Worm (Caenorhabditis elegans) whole organism, young adult: ENCODE results near the gene srg-60.

ENCODE experiments used
- B0336.3 ChIP-seq: fragments of 200-800 bp; sonication (Bioruptor generic); IDR thresholded peaks from 2 replicates; pipeline ENCODE4 v1.3.6; 2022; ENCODE audit warnings: missing genetic modification characterization, missing compliant biosample characterization
- D2030.7 ChIP-seq: fragments of 200-800 bp; sonication (Bioruptor generic); IDR thresholded peaks from 2 replicates; pipeline ENCODE4 v1.3.6; 2022; ENCODE audit warnings: missing genetic modification reagents, missing genetic modification characterization, missing compliant biosample characterization
- F23B12.7 ChIP-seq: sonication (generic microtip); optimal IDR thresholded peaks from 2 replicates; lab custom pipeline; 2017; ENCODE audit warnings: missing genetic modification characterization, mild to moderate bottlenecking, missing compliant biosample characterization, antibody characterized with exemption, moderate library complexity; ENCODE audit not compliant: insufficient read depth
- F33H1.4 ChIP-seq: fragments of 200-800 bp; sonication (Bioruptor generic); IDR thresholded peaks from 2 replicates; pipeline ENCODE4 v1.3.6; 2022; ENCODE audit warnings: missing genetic modification reagents, missing genetic modification characterization, missing compliant biosample characterization
- K11D2.4 ChIP-seq: fragments of 200-800 bp; sonication (Bioruptor generic); IDR thresholded peaks from 2 replicates; pipeline ENCODE4 v1.3.6; 2022; ENCODE audit warnings: missing genetic modification reagents, missing genetic modification characterization, missing compliant biosample characterization
- K12H6.12 ChIP-seq: fragments of 200-800 bp; sonication (Bioruptor generic); optimal IDR thresholded peaks from 2 replicates; lab custom pipeline; 2018; ENCODE audit warnings: mild to moderate bottlenecking, missing genetic modification characterization, missing compliant biosample characterization
- Y95B8A.8 ChIP-seq: fragments of 200-800 bp; sonication (Bioruptor generic); IDR thresholded peaks from 2 replicates; pipeline ENCODE4 v1.3.6; 2022; ENCODE audit warnings: missing genetic modification reagents, missing genetic modification characterization, missing compliant biosample characterization
- aptf-2 ChIP-seq: fragments of 200-800 bp; sonication (Bioruptor generic); conservative IDR thresholded peaks from 2 replicates; pipeline ENCODE4 v1.3.6; 2022; ENCODE audit warnings: missing genetic modification reagents, missing genetic modification characterization, missing compliant biosample characterization
- athp-1 ChIP-seq: sonication (generic microtip); optimal IDR thresholded peaks from 2 replicates; lab custom pipeline; 2017; ENCODE audit warnings: mild to moderate bottlenecking, missing genetic modification characterization, missing compliant biosample characterization
- cebp-1 ChIP-seq, 2 experiments: fragments of 200-800 bp in 1 of 2; sonication (Bioruptor generic) in 1 of 2; sonication (generic microtip) in 1 of 2; IDR thresholded peaks in 1 of 2; optimal IDR thresholded peaks in 1 of 2; 2 replicates each; pipeline versions ENCODE4 v1.3.6 to Lab custom; 2017 to 2022; ENCODE audit warnings: missing compliant biosample characterization in 2 of 2, missing genetic modification characterization in 2 of 2, mild to moderate bottlenecking in 1 of 2, missing genetic modification reagents in 1 of 2, moderate library complexity in 1 of 2
- ceh-100 ChIP-seq: fragments of 200-800 bp; sonication (Bioruptor generic); IDR thresholded peaks from 2 replicates; pipeline ENCODE4 v1.3.6; 2022; ENCODE audit warnings: missing genetic modification reagents, missing genetic modification characterization, missing compliant biosample characterization
- ceh-27 ChIP-seq: fragments of 200-800 bp; sonication (Bioruptor generic); optimal IDR thresholded peaks from 2 replicates; lab custom pipeline; 2018; ENCODE audit warnings: mild to moderate bottlenecking, missing genetic modification characterization, moderate library complexity, missing compliant biosample characterization
- ceh-58 ChIP-seq: fragments of 200-800 bp; sonication (Bioruptor generic); IDR thresholded peaks from 2 replicates; pipeline ENCODE4 v1.3.6; 2022; ENCODE audit warnings: missing genetic modification characterization, missing compliant biosample characterization
- ceh-91 ChIP-seq: fragments of 200-800 bp; sonication (Bioruptor generic); IDR thresholded peaks from 2 replicates; pipeline ENCODE4 v1.3.6; 2022; ENCODE audit warnings: missing genetic modification reagents, missing genetic modification characterization, missing compliant biosample characterization
- dpl-1 ChIP-seq: fragments of 150-350 bp; optimal IDR thresholded peaks from 2 replicates; lab custom pipeline; 2014; ENCODE audit warnings: missing biosample characterization, missing genetic modification reagents, missing genetic modification characterization
- egl-18 ChIP-seq: fragments of 200-800 bp; sonication (Bioruptor generic); IDR thresholded peaks from 2 replicates; pipeline ENCODE4 v1.3.6; 2022; ENCODE audit warnings: missing genetic modification reagents, missing genetic modification characterization, missing compliant biosample characterization
- egl-44 ChIP-seq: fragments of 200-800 bp; sonication (Bioruptor generic); IDR thresholded peaks from 2 replicates; pipeline ENCODE4 v1.3.6; 2022; ENCODE audit warnings: missing genetic modification reagents, missing genetic modification characterization, missing compliant biosample characterization
- egrh-3 ChIP-seq: fragments of 200-800 bp; sonication (Bioruptor generic); IDR thresholded peaks from 2 replicates; pipeline ENCODE4 v1.3.6; 2022; ENCODE audit warnings: missing genetic modification reagents, missing genetic modification characterization, missing compliant biosample characterization
- hmg-1.2 ChIP-seq: fragments of 200-800 bp; sonication (Bioruptor generic); IDR thresholded peaks from 2 replicates; pipeline ENCODE4 v1.3.6; 2022; ENCODE audit warnings: missing genetic modification reagents, missing genetic modification characterization, missing compliant biosample characterization
- lag-1 ChIP-seq: fragments of 200-800 bp; sonication (Bioruptor generic); IDR thresholded peaks from 2 replicates; pipeline ENCODE4 v1.3.6; 2022; ENCODE audit warnings: missing genetic modification reagents, missing genetic modification characterization, missing compliant biosample characterization
- lin-26 ChIP-seq: fragments of 200-800 bp; sonication (Bioruptor generic); IDR thresholded peaks from 2 replicates; pipeline ENCODE4 v1.3.6; 2022; ENCODE audit warnings: missing genetic modification reagents, missing genetic modification characterization, missing compliant biosample characterization
- lin-40 ChIP-seq: sonication (generic microtip); optimal IDR thresholded peaks from 2 replicates; lab custom pipeline; 2016; ENCODE audit warnings: missing genetic modification characterization, mild to moderate bottlenecking, missing compliant biosample characterization, missing genotype, missing genetic modification reagents
- lsy-27 ChIP-seq: sonication (generic microtip); optimal IDR thresholded peaks from 2 replicates; lab custom pipeline; 2017; ENCODE audit warnings: missing genetic modification characterization, mild to moderate bottlenecking, missing compliant biosample characterization, antibody characterized with exemption, missing genotype, borderline replicate concordance; ENCODE audit not compliant: insufficient read depth
- madf-10 ChIP-seq: sonication (generic microtip); optimal IDR thresholded peaks from 2 replicates; lab custom pipeline; 2016; ENCODE audit warnings: mild to moderate bottlenecking, missing genetic modification characterization, missing compliant biosample characterization
- madf-6 ChIP-seq: fragments of 200-800 bp; sonication (Bioruptor generic); IDR thresholded peaks from 2 replicates; pipeline ENCODE4 v1.3.6; 2022; ENCODE audit warnings: missing genetic modification reagents, missing genetic modification characterization, missing compliant biosample characterization
- madf-8 ChIP-seq: fragments of 200-800 bp; sonication (Bioruptor generic); conservative IDR thresholded peaks from 2 replicates; pipeline ENCODE4 v1.3.6; 2022; ENCODE audit warnings: missing genetic modification reagents, missing genetic modification characterization, missing compliant biosample characterization
- mcd-1 ChIP-seq: fragments of 200-800 bp; sonication (Bioruptor generic); IDR thresholded peaks from 2 replicates; pipeline ENCODE4 v1.3.6; 2022; ENCODE audit warnings: missing genetic modification reagents, missing genetic modification characterization, missing compliant biosample characterization
- mel-28 ChIP-seq: sonication (generic microtip); optimal IDR thresholded peaks from 2 replicates; lab custom pipeline; 2016; ENCODE audit warnings: borderline replicate concordance, mild to moderate bottlenecking, missing genetic modification characterization, missing compliant biosample characterization
- nfya-2 ChIP-seq: fragments of 200-800 bp; sonication (Bioruptor generic); IDR thresholded peaks from 2 replicates; pipeline ENCODE4 v1.3.6; 2022; ENCODE audit warnings: missing genetic modification reagents, missing genetic modification characterization, missing compliant biosample characterization
- nfyb-1 ChIP-seq: fragments of 200-800 bp; sonication (Bioruptor generic); IDR thresholded peaks from 2 replicates; pipeline ENCODE4 v1.3.6; 2022; ENCODE audit warnings: missing genetic modification reagents, missing genetic modification characterization, missing compliant biosample characterization
- nhr-80 ChIP-seq: sonication (generic microtip); optimal IDR thresholded peaks from 2 replicates; lab custom pipeline; 2016; ENCODE audit warnings: missing genetic modification characterization, missing compliant biosample characterization
- pbrm-1 ChIP-seq: fragments of 200-800 bp; sonication (Bioruptor generic); IDR thresholded peaks from 2 replicates; pipeline ENCODE4 v1.3.6; 2022; ENCODE audit warnings: missing genetic modification reagents, missing genetic modification characterization, missing compliant biosample characterization
- pha-4 ChIP-seq: fragments of 150-350 bp; sonication (generic microtip); optimal IDR thresholded peaks from 2 replicates; lab custom pipeline; 2014; ENCODE audit warnings: missing biosample characterization, missing genetic modification reagents, missing genetic modification characterization
- rcor-1 ChIP-seq: fragments of 200-800 bp; sonication (Bioruptor generic); IDR thresholded peaks from 2 replicates; pipeline ENCODE4 v1.3.6; 2022; ENCODE audit warnings: missing genetic modification reagents, missing genetic modification characterization, missing compliant biosample characterization
- snpc-4 ChIP-seq, 5 experiments: fragments of 150-350 bp in 1 of 5; sonication (generic microtip) in 4 of 5; optimal IDR thresholded peaks; 2 replicates each; lab custom pipeline; 2014 to 2018; ENCODE audit warnings: missing genetic modification characterization in 5 of 5, missing biosample characterization in 3 of 5, antibody characterized with exemption in 2 of 5, mild to moderate bottlenecking in 2 of 5, missing compliant biosample characterization in 2 of 5, missing genotype in 2 of 5, moderate library complexity in 2 of 5, missing genetic modification reagents in 1 of 5
- sptf-2 ChIP-seq: fragments of 200-800 bp; sonication (Bioruptor generic); optimal IDR thresholded peaks from 2 replicates; lab custom pipeline; 2018; ENCODE audit warnings: mild to moderate bottlenecking, missing genetic modification characterization, missing compliant biosample characterization
- tbp1 ChIP-seq: fragments of 200-800 bp; sonication (Bioruptor generic); optimal IDR thresholded peaks from 2 replicates; lab custom pipeline; 2018; ENCODE audit warnings: mild to moderate bottlenecking, missing genetic modification characterization, missing compliant biosample characterization
- unc-130 ChIP-seq: sonication (generic microtip); optimal IDR thresholded peaks from 2 replicates; lab custom pipeline; 2016; ENCODE audit warnings: missing genetic modification reagents, missing genetic modification characterization, missing compliant biosample characterization
- unc-62 ChIP-seq: fragments of 150-350 bp; optimal IDR thresholded peaks from 2 replicates; lab custom pipeline; 2014; ENCODE audit warnings: missing biosample characterization, missing genetic modification reagents, missing genetic modification characterization
- xnd-1 ChIP-seq: sonication (generic microtip); optimal IDR thresholded peaks from 2 replicates; lab custom pipeline; 2016; ENCODE audit warnings: missing genotype, missing genetic modification reagents, missing genetic modification characterization, missing compliant biosample characterization
- zfh-2 ChIP-seq: fragments of 200-800 bp; sonication (Bioruptor generic); conservative IDR thresholded peaks from 2 replicates; pipeline ENCODE4 v1.3.6; 2022; ENCODE audit warnings: missing genetic modification reagents, missing genetic modification characterization, missing compliant biosample characterization
- ztf-28 ChIP-seq: fragments of 200-800 bp; sonication (Bioruptor generic); IDR thresholded peaks from 2 replicates; pipeline ENCODE4 v1.3.6; 2022; ENCODE audit warnings: missing genetic modification reagents, missing genetic modification characterization, missing compliant biosample characterization
- ztf-6 ChIP-seq: fragments of 200-800 bp; sonication (Bioruptor generic); IDR thresholded peaks from 2 replicates; pipeline ENCODE4 v1.3.6; 2022; ENCODE audit warnings: missing genetic modification reagents, missing genetic modification characterization, missing compliant biosample characterization

Gene srg-60

DNA sequence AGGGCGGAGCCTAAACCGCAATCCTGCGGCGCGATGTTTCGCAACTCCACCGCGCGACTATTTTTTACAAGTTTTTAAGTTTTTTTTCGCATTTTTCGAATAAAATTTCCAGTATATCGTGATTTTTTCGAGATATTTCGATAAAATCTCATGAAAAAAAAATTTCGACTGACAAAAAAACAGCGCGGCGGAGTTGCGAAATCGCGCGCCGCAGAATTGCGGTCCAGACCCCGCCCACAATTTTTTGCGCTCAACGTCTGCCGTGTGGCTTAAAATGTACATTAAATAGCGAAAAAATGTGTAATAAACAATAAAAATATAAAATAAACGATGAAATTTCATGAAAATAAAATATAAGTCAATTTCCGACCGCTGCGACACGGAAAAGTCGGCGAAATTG is 24.8 kb downstream of the srg-60 start (continued):
- TF ChIP-seq ceh-91 (GFP tag; lab: Robert Waterston, UW) (no peak), K12H6.12 (tag; lab: Kevin White, UChicago) (no peak), snpc-4 (GFP tag; optimal IDR thresholded peaks at IDR 0.05; lab: Kevin White, UChicago) (peak; percentile 14), snpc-4 (tag; optimal IDR thresholded peaks at IDR 0.05; lab: Kevin White, UChicago) (no peak), sptf-2 (GFP tag; lab: Kevin White, UChicago) (no peak), egl-44 (GFP tag; lab: Robert Waterston, UW) (no peak), nfyb-1 (no peak), mcd-1 (GFP tag; lab: Robert Waterston, UW) (peak; percentile 46; the same call in 1 of the 2 replicates), mel-28 (no peak), aptf-2 (GFP tag; lab: Robert Waterston, UW) (no peak), K11D2.4 (GFP tag; lab: Robert Waterston, UW) (no peak), tbp1 (GFP tag; lab: Kevin White, UChicago) (no peak), ztf-28 (GFP tag; lab: Robert Waterston, UW) (no peak), madf-6 (GFP tag; lab: Robert Waterston, UW) (0 out of 2 replicates have a peak, but pooled peaks have one; percentile 16), lsy-27 (tag; lab: Kevin White, UChicago) (no peak), lag-1 (GFP tag; lab: Robert Waterston, UW) (no peak), ceh-58 (GFP tag; lab: Robert Waterston, UW) (no peak), egl-18 (GFP tag; lab: Robert Waterston, UW) (no peak), zfh-2 (GFP tag; lab: Robert Waterston, UW) (no peak), madf-10 (tag; lab: Kevin White, UChicago) (peak; percentile 3), unc-62 (no peak), madf-8 (GFP tag; lab: Robert Waterston, UW) (no peak), ztf-6 (GFP tag; lab: Robert Waterston, UW) (no peak), F23B12.7 (tag; lab: Kevin White, UChicago) (peak; percentile 31), xnd-1 (tag; lab: Kevin White, UChicago) (no peak)

ce11 chrV:2695935-2696334 is 26.5 kb downstream of the srg-60 start, which contains the start of gene Y45G12B.3:
Gene Y45G12B.3, minus strand, starts transcription at chrV:2696254.
- TF ChIP-seq madf-10 (tag; lab: Kevin White, UChicago) (no peak), ztf-28 (GFP tag; lab: Robert Waterston, UW) (no peak), zfh-2 (GFP tag; lab: Robert Waterston, UW) (peak; percentile 79), lin-26 (GFP tag; lab: Robert Waterston, UW) (no peak), egrh-3 (GFP tag; lab: Robert Waterston, UW) (peak; percentile 41; the same call in 1 of the 2 replicates)
- TF ChIP-seq, all 124 proteins: peak for 2

ce11 chrV:2694389-2694788 is 28.1 kb downstream of the srg-60 start, which contains the start of gene Y45G12B.2:
Gene Y45G12B.2, plus strand, starts transcription at chrV:2694771.
- TF ChIP-seq Y95B8A.8: peak; percentile 41; the same call in 1 of the 2 replicates
- TF ChIP-seq F33H1.4 (GFP tag; lab: Robert Waterston, UW): peak; percentile 37
- TF ChIP-seq ceh-27 (GFP tag; lab: Kevin White, UChicago): peak; percentile 3
- TF ChIP-seq ceh-100: no peak
- TF ChIP-seq madf-8 (GFP tag; lab: Robert Waterston, UW): no peak; the same call in 1 of the 2 replicates
- TF ChIP-seq hmg-1.2 (GFP tag; lab: Robert Waterston, UW): peak; percentile 46; the same call in 1 of the 2 replicates
- TF ChIP-seq lin-40: peak; percentile 37
- TF ChIP-seq lag-1 (GFP tag; lab: Robert Waterston, UW): no peak
- TF ChIP-seq rcor-1 (GFP tag; lab: Robert Waterston, UW): no peak
- TF ChIP-seq pbrm-1: peak; percentile 62; the same call in 1 of the 2 replicates
- peak; percentile 6 for TF ChIP-seq athp-1 (tag; lab: Kevin White, UChicago)
- TF ChIP-seq unc-130 (GFP tag; lab: Kevin White, UChicago): no peak
- TF ChIP-seq D2030.7 (GFP tag; lab: Robert Waterston, UW): peak; percentile 56; the same call in 1 of the 2 replicates
- TF ChIP-seq dpl-1: peak; percentile 50
- TF ChIP-seq nhr-80 (tag; lab: Kevin White, UChicago): peak; percentile 36
- TF ChIP-seq B0336.3 (GFP tag; lab: Robert Waterston, UW): peak; percentile 53; the same call in 1 of the 2 replicates
- peak; percentile 88 for TF ChIP-seq F23B12.7 (tag; lab: Kevin White, UChicago)
- no peak for TF ChIP-seq cebp-1 (GFP tag; IDR thresholded peaks at IDR 0.05; lab: Robert Waterston, UW)
- TF ChIP-seq cebp-1 (tag; optimal IDR thresholded peaks at IDR 0.05; lab: Kevin White, UChicago): peak; percentile 56
- TF ChIP-seq pha-4 (tag; lab: Kevin White, UChicago): no peak
- TF ChIP-seq nfya-2 (GFP tag; lab: Robert Waterston, UW): no peak
- peak; percentile 63; the same call in 1 of the 2 replicates for TF ChIP-seq madf-6 (GFP tag; lab: Robert Waterston, UW)
